Worm (Caenorhabditis elegans): Measurements from ENCODE around the gene btf-1.
A peak's percentile ranks its signal among the peaks of the same experiment; 100 is the strongest.

The btf-1 gene

DNA sequence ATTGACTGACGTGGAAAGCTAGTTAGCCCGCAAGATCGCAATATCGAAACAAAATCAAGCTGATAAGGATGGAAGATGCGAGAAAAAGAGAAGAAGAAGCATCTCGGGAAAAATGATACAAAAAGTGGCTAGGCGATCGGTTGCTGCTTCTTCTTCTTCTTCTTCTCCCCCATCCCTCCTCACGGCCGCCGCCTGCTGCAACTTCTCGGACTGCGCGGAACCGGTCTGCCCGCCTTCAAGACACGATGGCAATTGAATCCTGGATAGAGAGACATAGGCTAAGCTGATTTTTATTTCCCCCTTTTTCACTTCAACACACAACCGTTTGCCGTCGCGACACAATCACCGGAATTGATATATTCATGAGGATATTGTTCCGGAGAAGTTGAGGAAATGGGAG is 25.5 kb upstream of the btf-1 start:
- TF ChIP-seq ztf-11 (tag; optimal IDR thresholded peaks at IDR 0.05) (no peak), fos-1 (tag; optimal IDR thresholded peaks at IDR 0.05) (no peak), nhr-23 (tag; optimal IDR thresholded peaks at IDR 0.05) (peak; percentile 11)

DNA sequence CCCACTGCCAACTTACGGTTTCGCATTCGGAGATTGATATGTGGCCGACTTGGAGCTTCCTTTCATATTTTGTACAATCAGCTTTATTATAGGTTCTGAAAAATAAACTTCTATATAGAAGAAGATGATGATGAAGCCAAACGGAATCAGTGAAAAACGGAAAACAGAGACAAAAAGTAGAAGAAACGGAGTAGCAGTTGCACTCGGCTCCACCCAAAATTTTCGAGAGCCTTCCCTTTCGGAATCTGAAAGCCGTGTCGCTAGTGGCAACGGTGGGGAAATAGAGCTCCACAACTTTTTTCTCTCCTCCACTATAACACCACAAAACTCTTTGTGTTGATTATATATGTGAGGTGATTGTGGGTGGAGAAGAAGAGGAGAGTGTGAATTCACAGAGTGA is 18.5 kb upstream of the btf-1 start, which contains the start of gene W09H1.1:
Gene W09H1.1 (minus strand): TSS at position 101 of the 400 bp plus-strand sequence.
- TF ChIP-seq sea-2 (GFP tag; optimal IDR thresholded peaks at IDR 0.05): no peak
- no peak for TF ChIP-seq ztf-4 (tag; optimal IDR thresholded peaks at IDR 0.05)
- no peak for TF ChIP-seq nhr-43 (tag; optimal IDR thresholded peaks at IDR 0.05; ENCODE audit: poor library complexity, severe bottlenecking)
- no peak for TF ChIP-seq lsy-12 (tag; optimal IDR thresholded peaks at IDR 0.05)

DNA sequence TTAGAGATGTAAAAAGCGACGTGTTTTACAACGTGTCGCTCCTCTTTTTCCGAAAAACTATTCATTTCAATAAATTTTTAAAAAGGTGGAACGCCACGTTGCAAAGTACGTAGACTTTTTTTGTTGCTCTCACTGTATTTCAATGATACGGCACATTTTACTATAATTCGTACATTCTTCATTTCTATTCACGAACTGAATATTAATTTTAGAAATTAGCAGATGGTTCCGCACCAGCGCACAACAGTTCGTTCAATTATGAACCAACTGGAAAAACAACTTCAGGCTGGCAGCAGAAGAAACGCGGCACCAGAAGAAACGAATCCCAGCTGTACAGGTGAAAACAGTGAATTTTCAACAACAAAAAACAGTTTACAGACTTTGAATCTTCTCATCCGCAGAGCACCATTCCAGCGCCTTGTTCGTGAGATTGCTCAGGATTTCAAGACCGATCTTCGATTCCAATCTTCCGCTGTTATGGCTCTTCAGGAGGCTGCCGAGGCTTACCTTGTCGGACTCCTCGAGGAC is 16.7 kb upstream of the btf-1 start, which contains the start of the genes W09H1.4 and his-73:
Gene W09H1.4 (plus strand): TSS at position 301 of the 528 bp plus-strand sequence.
Gene his-73 (plus strand): TSS at position 478 of the 528 bp plus-strand sequence.
- no peak for TF ChIP-seq mdl-1 (tag; optimal IDR thresholded peaks at IDR 0.05)
- no peak for TF ChIP-seq nhr-67 (tag; optimal IDR thresholded peaks at IDR 0.05)
- no peak for TF ChIP-seq nhr-237 (tag; optimal IDR thresholded peaks at IDR 0.05)
- TF ChIP-seq aly-2 (tag; optimal IDR thresholded peaks at IDR 0.05): no peak
- no peak for TF ChIP-seq hmg-11 (tag; optimal IDR thresholded peaks at IDR 0.05)
- TF ChIP-seq nhr-43 (tag; optimal IDR thresholded peaks at IDR 0.05; ENCODE audit: poor library complexity, severe bottlenecking): no peak
- TF ChIP-seq tbx-2 (tag; optimal IDR thresholded peaks at IDR 0.05): no peak
- TF ChIP-seq fkh-2 (tag; optimal IDR thresholded peaks at IDR 0.05): no peak
- TF ChIP-seq ceh-9 (tag; optimal IDR thresholded peaks at IDR 0.05): no peak
- no peak for TF ChIP-seq egl-5 (tag; optimal IDR thresholded peaks at IDR 0.05)

ce11 chrII:13184129-13184528 is 15.8 kb upstream of the btf-1 start, which contains the start of gene W09H1.3:
Gene W09H1.3, plus strand, starts transcription at chrII:13184429.
- TF ChIP-seq hmg-11 (tag; optimal IDR thresholded peaks at IDR 0.05) (no peak), fkh-10 (GFP tag; optimal IDR thresholded peaks at IDR 0.05) (no peak), ceh-16 (tag; optimal IDR thresholded peaks at IDR 0.05) (no peak), zag-1 (tag; optimal IDR thresholded peaks at IDR 0.05) (no peak), unc-39 (tag; optimal IDR thresholded peaks at IDR 0.05) (no peak), mdl-1 (tag; optimal IDR thresholded peaks at IDR 0.05) (no peak), nfya-1 (tag; optimal IDR thresholded peaks at IDR 0.05; ENCODE audit: insufficient read depth) (no peak), unc-62 (GFP tag; optimal IDR thresholded peaks at IDR 0.05) (no peak), elt-1 (tag; optimal IDR thresholded peaks at IDR 0.05) (no peak)

DNA sequence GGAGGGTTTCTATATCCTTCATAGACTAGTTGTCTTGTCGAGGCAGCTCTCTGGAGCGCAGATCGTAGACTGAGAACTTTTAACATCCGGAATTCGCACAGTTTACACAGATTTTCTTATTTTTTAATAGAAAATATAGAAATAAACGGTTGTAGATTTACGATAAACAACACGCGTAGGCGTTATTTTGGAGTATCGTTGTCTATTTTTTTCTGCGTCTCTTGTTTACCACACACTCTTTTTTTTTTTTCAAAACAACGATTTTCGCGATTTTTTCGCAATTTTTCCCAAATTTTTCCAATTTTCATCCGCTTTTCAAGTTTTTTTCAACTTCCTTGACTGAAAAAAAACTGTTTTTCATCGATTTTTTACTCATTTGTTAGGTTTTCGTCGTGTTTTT is 12.8 kb upstream of the btf-1 start, which contains the start of gene mecr-1:
Gene mecr-1 (minus strand): TSS at position 127 of the 400 bp plus-strand sequence.
- TF ChIP-seq eor-1 (tag; optimal IDR thresholded peaks at IDR 0.05): no peak
- TF ChIP-seq sea-2 (GFP tag; optimal IDR thresholded peaks at IDR 0.05): no peak
- TF ChIP-seq pqm-1 (tag; optimal IDR thresholded peaks at IDR 0.05): peak; percentile 12
- TF ChIP-seq skn-1 (tag; optimal IDR thresholded peaks at IDR 0.05): peak; percentile 3
- TF ChIP-seq aly-2 (tag; optimal IDR thresholded peaks at IDR 0.05): no peak
- peak; percentile 26 for TF ChIP-seq nhr-23 (tag; optimal IDR thresholded peaks at IDR 0.05)
- TF ChIP-seq pha-4 (tag; optimal IDR thresholded peaks at IDR 0.05): peak; percentile 65
- TF ChIP-seq hmg-11 (tag; optimal IDR thresholded peaks at IDR 0.05): peak; percentile 70
- no peak for TF ChIP-seq mdl-1 (tag; optimal IDR thresholded peaks at IDR 0.05)
- no peak for TF ChIP-seq ama-1 (optimal IDR thresholded peaks at IDR 0.05)
- peak; percentile 39 for TF ChIP-seq lin-15B (tag; optimal IDR thresholded peaks at IDR 0.05)
- TF ChIP-seq nfya-1 (tag; optimal IDR thresholded peaks at IDR 0.05; ENCODE audit: insufficient read depth): peak; percentile 37
- peak; percentile 91 for TF ChIP-seq R02D3.7 (tag; optimal IDR thresholded peaks at IDR 0.05)
- TF ChIP-seq ceh-82 (tag; optimal IDR thresholded peaks at IDR 0.05): no peak

- TF ChIP-seq fkh-10 (GFP tag; optimal IDR thresholded peaks at IDR 0.05) (no peak), ztf-4 (tag; optimal IDR thresholded peaks at IDR 0.05) (no peak), fkh-2 (tag; optimal IDR thresholded peaks at IDR 0.05) (no peak), lin-39 (tag; optimal IDR thresholded peaks at IDR 0.05) (no peak), daf-12 (tag; optimal IDR thresholded peaks at IDR 0.05) (no peak), unc-39 (tag; optimal IDR thresholded peaks at IDR 0.05) (no peak), fos-1 (tag; optimal IDR thresholded peaks at IDR 0.05) (no peak), unc-62 (GFP tag; optimal IDR thresholded peaks at IDR 0.05) (no peak), ceh-28 (tag; optimal IDR thresholded peaks at IDR 0.05) (no peak), snpc-4 (tag; optimal IDR thresholded peaks at IDR 0.05) (no peak), ceh-9 (tag; optimal IDR thresholded peaks at IDR 0.05) (no peak)
Measured at ce11 chrII:13188084-13188483, 11.9 kb upstream of the btf-1 start.

Data from whole organism, L3 larva.